Worm (Caenorhabditis elegans) whole organism, late embryonic: Measurements from ENCODE around the gene C35A5.10.

Experiments used
- F13H6.1 ChIP-seq: sonication (generic microtip); optimal IDR thresholded peaks from 2 replicates; lab custom pipeline; 2016; ENCODE audit warnings: missing genetic modification characterization, missing compliant biosample characterization
- Y22D7AL.16 ChIP-seq: sonication (generic microtip); optimal IDR thresholded peaks from 2 replicates; lab custom pipeline; 2016; ENCODE audit warnings: missing genetic modification characterization, missing compliant biosample characterization
- ama-1 ChIP-seq: fragments of 150-350 bp; optimal IDR thresholded peaks from 2 replicates; lab custom pipeline; 2014
- ceh-45 ChIP-seq: fragments of 200-800 bp; sonication (Bioruptor generic); IDR thresholded peaks from 2 replicates; pipeline ENCODE4 v1.3.6; 2022; ENCODE audit warnings: missing genetic modification reagents, missing genetic modification characterization, missing compliant biosample characterization
- elt-4 ChIP-seq: sonication (generic microtip); optimal IDR thresholded peaks from 2 replicates; lab custom pipeline; 2016; ENCODE audit warnings: missing genetic modification characterization, missing compliant biosample characterization
- ets-4 ChIP-seq: sonication (generic microtip); optimal IDR thresholded peaks from 2 replicates; lab custom pipeline; 2016; ENCODE audit warnings: missing genetic modification characterization, missing compliant biosample characterization
- fkh-10 ChIP-seq: fragments of 150-350 bp; optimal IDR thresholded peaks from 2 replicates; lab custom pipeline; 2014; ENCODE audit warnings: missing biosample characterization, missing genetic modification reagents, missing genetic modification characterization
- hlh-6 ChIP-seq: sonication (generic microtip); optimal IDR thresholded peaks from 2 replicates; lab custom pipeline; 2016; ENCODE audit warnings: missing genotype, missing genetic modification characterization, missing compliant biosample characterization
- nhr-11 ChIP-seq: fragments of 150-350 bp; optimal IDR thresholded peaks from 2 replicates; lab custom pipeline; 2014; ENCODE audit warnings: missing biosample characterization, missing genetic modification characterization
- pha-2 ChIP-seq: sonication (generic microtip); optimal IDR thresholded peaks from 2 replicates; lab custom pipeline; 2017; ENCODE audit warnings: mild to moderate bottlenecking, missing genetic modification characterization, missing compliant biosample characterization
- pqm-1 ChIP-seq: sonication (generic microtip); optimal IDR thresholded peaks from 2 replicates; lab custom pipeline; 2016; ENCODE audit warnings: missing genetic modification characterization, missing compliant biosample characterization
- ref-2 ChIP-seq: sonication (generic microtip); optimal IDR thresholded peaks from 2 replicates; lab custom pipeline; 2016; ENCODE audit warnings: missing genetic modification characterization, missing compliant biosample characterization
- rnt-1 ChIP-seq: sonication (generic microtip); optimal IDR thresholded peaks from 2 replicates; lab custom pipeline; 2016; ENCODE audit warnings: missing genetic modification characterization, missing compliant biosample characterization

- no peak for TF ChIP-seq fkh-10 (GFP tag; lab: Kevin White, UChicago)
- no peak for TF ChIP-seq ama-1 (lab: Kevin White, UChicago)
- no peak for TF ChIP-seq pha-2 (tag; lab: Kevin White, UChicago)
- TF ChIP-seq ets-4 (tag; lab: Kevin White, UChicago) = no peak
- TF ChIP-seq Y22D7AL.16 = no peak
- TF ChIP-seq hlh-6 (tag; lab: Kevin White, UChicago) = no peak
- TF ChIP-seq elt-4 = no peak
- no peak for TF ChIP-seq rnt-1 (tag; lab: Kevin White, UChicago)
- no peak for TF ChIP-seq pqm-1 (tag; lab: Kevin White, UChicago)
- no peak for TF ChIP-seq nhr-11 (tag; lab: Kevin White, UChicago)
- no peak for TF ChIP-seq ceh-45 (GFP tag; lab: Robert Waterston, UW)
- TF ChIP-seq F13H6.1 = no peak
- TF ChIP-seq ref-2 (tag; lab: Kevin White, UChicago) = no peak
These were observed at the start of gene C35A5.10 for ce11 chrV:10503893-10504292.
